Worm (Caenorhabditis elegans): ENCODE results near the gene F13A2.1.

The F13A2.1 gene

DNA sequence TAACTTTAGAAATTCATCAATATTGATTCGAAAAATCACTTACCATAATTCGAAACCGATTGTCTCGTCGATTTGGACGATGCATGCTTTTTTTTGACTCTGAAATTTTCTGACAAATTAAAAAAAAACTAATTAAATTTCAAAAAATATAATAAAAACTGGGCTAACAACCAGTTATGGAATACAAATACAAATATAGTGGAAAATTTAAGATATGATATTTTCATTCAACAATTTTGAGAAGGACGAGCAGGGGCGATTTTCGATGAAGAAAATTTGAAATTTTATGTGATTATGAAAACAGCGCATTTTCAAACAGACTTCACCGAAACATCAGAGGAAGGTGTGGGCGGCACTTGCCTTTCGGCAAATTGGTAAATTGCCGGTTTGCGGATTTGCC lies at the start of gene F13A2.1:
Gene F13A2.1, minus strand, starts transcription at position 101 of the 400 bp plus-strand sequence.
- TF ChIP-seq unc-130 (GFP tag; optimal IDR thresholded peaks at IDR 0.05) (no peak), F22D6.2 (tag; optimal IDR thresholded peaks at IDR 0.05) (no peak), nhr-27 (tag; optimal IDR thresholded peaks at IDR 0.05) (no peak), F57A8.1 (GFP tag; optimal IDR thresholded peaks at IDR 0.05) (no peak), egrh-3 (GFP tag; IDR thresholded peaks at IDR 0.05) (no peak), lin-35 (GFP tag; optimal IDR thresholded peaks at IDR 0.05) (no peak), nfyb-1 (GFP tag; IDR thresholded peaks at IDR 0.05) (no peak), F23B12.7 (tag; optimal IDR thresholded peaks at IDR 0.05; ENCODE audit: insufficient read depth) (no peak), hlh-12 (tag; optimal IDR thresholded peaks at IDR 0.05) (no peak), aptf-2 (GFP tag; conservative IDR thresholded peaks at IDR 0.05) (no peak), pbrm-1 (GFP tag; IDR thresholded peaks at IDR 0.05) (no peak), ceh-58 (GFP tag; IDR thresholded peaks at IDR 0.05) (no peak), F10E7.11 (tag; optimal IDR thresholded peaks at IDR 0.05) (no peak), T26A5.8 (tag; optimal IDR thresholded peaks at IDR 0.05) (no peak), B0019.2 (GFP tag; conservative IDR thresholded peaks at IDR 0.05) (no peak), nfya-2 (GFP tag; IDR thresholded peaks at IDR 0.05) (no peak)

DNA sequence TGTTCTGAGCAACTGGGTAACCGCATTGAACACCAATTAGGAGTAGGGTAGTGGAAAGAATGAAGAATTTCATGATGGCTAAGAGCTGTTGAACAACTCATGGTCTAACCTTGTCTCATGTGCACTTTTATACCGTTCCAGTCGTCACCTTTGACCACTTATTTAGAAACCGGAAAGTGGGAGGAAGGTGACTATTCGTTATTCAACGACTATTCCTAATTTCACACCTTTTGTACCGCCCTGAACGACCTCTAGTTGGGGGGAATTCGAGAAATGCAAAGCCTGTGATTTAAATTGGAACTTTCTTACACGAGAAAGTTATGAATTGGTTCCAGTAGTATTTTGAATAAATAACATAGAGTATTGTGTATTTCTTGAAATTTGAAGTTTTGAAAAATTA lies 47.4 kb upstream of the F13A2.1 start, which contains the start of gene Y47D7A.12:
Gene Y47D7A.12, minus strand, starts transcription at position 101 of the 400 bp plus-strand sequence.
- no peak for TF ChIP-seq zim-3 (tag; optimal IDR thresholded peaks at IDR 0.05)
- TF ChIP-seq madf-6 (GFP tag; IDR thresholded peaks at IDR 0.05) = no peak
- TF ChIP-seq dox-1 (GFP tag; IDR thresholded peaks at IDR 0.05) = no peak
- TF ChIP-seq mxl-1 (tag; optimal IDR thresholded peaks at IDR 0.05) = no peak
- no peak for TF ChIP-seq xnd-1 (tag; optimal IDR thresholded peaks at IDR 0.05)
- TF ChIP-seq ceh-58 (GFP tag; IDR thresholded peaks at IDR 0.05) = no peak
- TF ChIP-seq sptf-2 (GFP tag; optimal IDR thresholded peaks at IDR 0.05) = no peak
- no peak for TF ChIP-seq C06A6.2 (GFP tag; conservative IDR thresholded peaks at IDR 0.05)
- no peak for TF ChIP-seq nhr-179 (tag; optimal IDR thresholded peaks at IDR 0.05)
- no peak for TF ChIP-seq ztf-26 (tag; optimal IDR thresholded peaks at IDR 0.05)
- no peak for TF ChIP-seq F37B4.10 (GFP tag; IDR thresholded peaks at IDR 0.05)
- no peak for TF ChIP-seq attf-3 (GFP tag; conservative IDR thresholded peaks at IDR 0.05)
- no peak for TF ChIP-seq F22D6.2 (tag; optimal IDR thresholded peaks at IDR 0.05)
- TF ChIP-seq hmg-1.2 (GFP tag; IDR thresholded peaks at IDR 0.05) = no peak
- no peak for TF ChIP-seq T26A5.8 (tag; optimal IDR thresholded peaks at IDR 0.05)
- no peak for TF ChIP-seq athp-1 (tag; optimal IDR thresholded peaks at IDR 0.05)
- no peak for TF ChIP-seq lin-26 (GFP tag; IDR thresholded peaks at IDR 0.05)

DNA sequence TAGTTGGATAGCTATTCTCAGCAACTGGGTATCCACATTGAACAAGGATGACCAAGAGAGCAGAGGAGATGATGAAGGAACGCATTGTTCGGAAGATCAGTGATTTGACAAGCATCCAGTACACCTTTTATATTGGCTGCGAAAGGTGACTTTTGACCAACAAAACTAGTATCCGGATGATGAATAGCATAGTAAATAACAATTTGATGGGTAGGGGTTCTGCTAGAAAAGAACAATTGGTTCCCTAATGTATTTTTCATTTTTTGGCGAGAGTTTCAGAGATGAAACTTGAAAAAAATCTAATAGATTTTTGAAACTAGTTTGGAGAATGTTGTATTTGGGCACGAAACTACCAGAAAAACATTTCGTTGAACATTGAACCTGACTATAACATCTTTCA lies 46.0 kb upstream of the F13A2.1 start, which contains the start of gene Y47D7A.11:
Gene Y47D7A.11, minus strand, starts transcription at position 101 of the 400 bp plus-strand sequence.
- TF ChIP-seq B0336.3 (GFP tag; IDR thresholded peaks at IDR 0.05) (no peak), T07F8.4 (tag; optimal IDR thresholded peaks at IDR 0.05) (no peak), hmg-1.2 (GFP tag; IDR thresholded peaks at IDR 0.05) (no peak), nfya-2 (GFP tag; IDR thresholded peaks at IDR 0.05) (no peak), tbp1 (GFP tag; optimal IDR thresholded peaks at IDR 0.05) (no peak), B0261.1 (tag; optimal IDR thresholded peaks at IDR 0.05) (no peak), lin-35 (GFP tag; optimal IDR thresholded peaks at IDR 0.05) (no peak), Y56A3A.18 (GFP tag; IDR thresholded peaks at IDR 0.05) (no peak), snpc-4 (GFP tag; optimal IDR thresholded peaks at IDR 0.05) (no peak), snpc-4 (tag; optimal IDR thresholded peaks at IDR 0.05) (no peak), hmg-20 (GFP tag; IDR thresholded peaks at IDR 0.05) (no peak), hsf-1 (GFP tag; IDR thresholded peaks at IDR 0.05) (no peak), Y53F4B.3 (GFP tag; IDR thresholded peaks at IDR 0.05) (no peak), madf-8 (GFP tag; conservative IDR thresholded peaks at IDR 0.05) (no peak), hlh-26 (GFP tag; conservative IDR thresholded peaks at IDR 0.05) (no peak), ekl-4 (GFP tag; IDR thresholded peaks at IDR 0.05) (no peak), attf-3 (GFP tag; conservative IDR thresholded peaks at IDR 0.05) (no peak), lsl-1 (GFP tag; optimal IDR thresholded peaks at IDR 0.05) (no peak), egrh-3 (GFP tag; IDR thresholded peaks at IDR 0.05) (no peak)

All from whole organism, young adult.